Fruit fly (Drosophila melanogaster) whole organism, embryonic: ENCODE results near the gene eIF2alpha.

Experiments
- Abd-B ChIP-seq: fragments of 200-800 bp; sonication (Bioruptor generic); optimal IDR thresholded peaks from 2 replicates; lab custom pipeline; 2018; ENCODE audit warnings: missing biosample characterization, mild to moderate bottlenecking, missing genetic modification characterization, moderate library complexity
- CG10321 ChIP-seq: fragments of 200-800 bp; sonication (Bioruptor generic); IDR thresholded peaks from 2 replicates; pipeline ENCODE4 v1.3.6; 2022; ENCODE audit warnings: missing biosample characterization, missing genetic modification characterization
- CG12071 ChIP-seq: fragments of 200-800 bp; sonication (Bioruptor generic); optimal IDR thresholded peaks from 3 replicates; lab custom pipeline; 2018; ENCODE audit warnings: missing biosample characterization, mild to moderate bottlenecking, missing genetic modification characterization
- CG1602 ChIP-seq: fragments of 200-800 bp; sonication (Bioruptor generic); optimal IDR thresholded peaks from 3 replicates; lab custom pipeline; 2016; ENCODE audit warnings: missing biosample characterization, missing genetic modification characterization
- CG2116 ChIP-seq: fragments of 200-800 bp; sonication (Bioruptor generic); optimal IDR thresholded peaks from 3 replicates; lab custom pipeline; 2018; ENCODE audit warnings: missing biosample characterization, mild to moderate bottlenecking, missing genetic modification characterization
- CG2678 ChIP-seq: fragments of 200-800 bp; sonication (Bioruptor generic); optimal IDR thresholded peaks from 3 replicates; lab custom pipeline; 2019; ENCODE audit warnings: missing biosample characterization, mild to moderate bottlenecking, missing genetic modification characterization, moderate library complexity
- CG4404 ChIP-seq: fragments of 200-800 bp; sonication (Bioruptor generic); IDR thresholded peaks from 2 replicates; pipeline ENCODE4 v1.3.6; 2022; ENCODE audit warnings: missing biosample characterization, missing genetic modification characterization
- CG6689 ChIP-seq: fragments of 200-800 bp; sonication (Bioruptor generic); IDR thresholded peaks from 2 replicates; pipeline ENCODE4 v1.3.6; 2022; ENCODE audit warnings: missing biosample characterization, missing genetic modification characterization
- CG6765 ChIP-seq: fragments of 200-800 bp; sonication (Bioruptor generic); optimal IDR thresholded peaks from 3 replicates; lab custom pipeline; 2017; ENCODE audit warnings: missing biosample characterization, mild to moderate bottlenecking, missing genetic modification characterization
- CG6791 ChIP-seq: fragments of 200-800 bp; sonication (Bioruptor generic); IDR thresholded peaks from 3 replicates; pipeline ENCODE4 v1.3.6; 2022; ENCODE audit warnings: missing biosample characterization, missing genetic modification characterization; ENCODE audit not compliant: partially characterized antibody
- CG7839 ChIP-seq: fragments of 200-800 bp; sonication (Bioruptor generic); optimal IDR thresholded peaks from 3 replicates; lab custom pipeline; 2018; ENCODE audit warnings: missing biosample characterization, mild to moderate bottlenecking, missing genetic modification characterization, moderate library complexity
- CG8478 ChIP-seq: fragments of >200 bp; optimal IDR thresholded peaks from 2 replicates; lab custom pipeline; 2018
- CG9932 ChIP-seq: fragments of 200-800 bp; sonication (Bioruptor generic); IDR thresholded peaks from 2 replicates; pipeline ENCODE4 v1.3.6; 2022; ENCODE audit warnings: missing biosample characterization, missing genetic modification characterization
- CTCF ChIP-seq: fragments of 200-800 bp; sonication (Bioruptor generic); optimal IDR thresholded peaks from 2 replicates; lab custom pipeline; 2017; ENCODE audit warnings: missing biosample characterization, mild to moderate bottlenecking, missing genetic modification characterization, moderate library complexity
- Dek ChIP-seq: fragments of 200-800 bp; sonication (Bioruptor generic); optimal IDR thresholded peaks from 3 replicates; lab custom pipeline; 2019; ENCODE audit warnings: missing biosample characterization, mild to moderate bottlenecking, missing genetic modification characterization, moderate library complexity
- E2f1 ChIP-seq: fragments of 200-800 bp; sonication (Bioruptor generic); IDR thresholded peaks from 2 replicates; pipeline ENCODE4 v1.3.6; 2022; ENCODE audit warnings: missing biosample characterization, missing genetic modification characterization
- Gsc ChIP-seq: fragments of 200-800 bp; sonication (Bioruptor generic); IDR thresholded peaks from 2 replicates; pipeline ENCODE4 v1.3.6; 2022; ENCODE audit warnings: missing biosample characterization, missing genetic modification characterization
- HLH54F ChIP-seq: fragments of 200-800 bp; sonication (Bioruptor generic); optimal IDR thresholded peaks from 3 replicates; lab custom pipeline; 2016; ENCODE audit warnings: missing biosample characterization, missing genetic modification characterization
- Hmr ChIP-seq: fragments of 200-800 bp; sonication (Bioruptor generic); optimal IDR thresholded peaks from 3 replicates; lab custom pipeline; 2017; ENCODE audit warnings: mild to moderate bottlenecking, missing biosample characterization, missing genetic modification reagents, missing genetic modification characterization
- Hr39 ChIP-seq: fragments of >200 bp; optimal IDR thresholded peaks from 2 replicates; lab custom pipeline; 2017
- Lhr ChIP-seq: fragments of 200-800 bp; sonication (Bioruptor generic); optimal IDR thresholded peaks from 3 replicates; lab custom pipeline; 2017; ENCODE audit warnings: mild to moderate bottlenecking, missing biosample characterization, missing genetic modification reagents, missing genetic modification characterization
- Med ChIP-seq: fragments of 200-800 bp; sonication (Bioruptor generic); peaks from one replicate; lab custom pipeline; 2016; ENCODE audit warnings: missing biosample characterization, missing genetic modification characterization, mild to moderate bottlenecking, inconsistent platforms, moderate library complexity
- Meics ChIP-seq: fragments of 200-800 bp; sonication (Bioruptor generic); optimal IDR thresholded peaks from 2 replicates; lab custom pipeline; 2017; ENCODE audit warnings: missing biosample characterization, mild to moderate bottlenecking, missing genetic modification characterization
- Mes4 ChIP-seq: fragments of 200-800 bp; sonication (Bioruptor generic); optimal IDR thresholded peaks from 2 replicates; lab custom pipeline; 2016; ENCODE audit warnings: missing biosample characterization, missing genetic modification characterization
- Nf-YB ChIP-seq: fragments of 200-800 bp; sonication (Bioruptor generic); optimal IDR thresholded peaks from 3 replicates; lab custom pipeline; 2019; ENCODE audit warnings: missing biosample characterization, mild to moderate bottlenecking, missing genetic modification characterization, moderate library complexity
- Nf-YC ChIP-seq: fragments of 200-800 bp; optimal IDR thresholded peaks from 3 replicates; lab custom pipeline; 2019; ENCODE audit warnings: missing biosample characterization, mild to moderate bottlenecking, missing genetic modification characterization, moderate library complexity
- Sox100B ChIP-seq: fragments of 200-800 bp; sonication (Bioruptor generic); optimal IDR thresholded peaks from 3 replicates; lab custom pipeline; 2018; ENCODE audit warnings: missing biosample characterization, mild to moderate bottlenecking, missing genetic modification characterization
- Tbp ChIP-seq: fragments of >200 bp; optimal IDR thresholded peaks from 2 replicates; lab custom pipeline; 2018; ENCODE audit warnings: missing biosample characterization, missing genetic modification characterization
- Trl ChIP-seq, 3 experiments: fragments of >200 bp in 2 of 3; fragments of 200-800 bp in 1 of 3; sonication (Bioruptor generic) in 1 of 3; optimal IDR thresholded peaks; 2 replicates in 1 of 3; 3 replicates in 2 of 3; lab custom pipeline; 2016 to 2017; ENCODE audit warnings: missing biosample characterization in 1 of 3, missing genetic modification characterization in 1 of 3
- bab2 ChIP-seq: fragments of 200-800 bp; sonication (Bioruptor generic); optimal IDR thresholded peaks from 2 replicates; lab custom pipeline; 2016; ENCODE audit warnings: missing biosample characterization, missing genetic modification characterization
- chinmo ChIP-seq: fragments of 200-800 bp; sonication (Bioruptor generic); IDR thresholded peaks from 4 replicates; pipeline ENCODE4 v1.3.6; 2022; ENCODE audit warnings: missing biosample characterization, missing genetic modification characterization; ENCODE audit not compliant: partially characterized antibody
- crol ChIP-seq: fragments of 200-800 bp; sonication (Bioruptor generic); IDR thresholded peaks from 2 replicates; pipeline ENCODE4 v1.3.6; 2022; ENCODE audit warnings: missing biosample characterization, missing genetic modification characterization
- esg ChIP-seq: fragments of 200-800 bp; sonication (Bioruptor generic); conservative IDR thresholded peaks from 2 replicates; pipeline ENCODE4 v1.3.6; 2022; ENCODE audit warnings: missing biosample characterization, missing genetic modification characterization
- ewg ChIP-seq: fragments of 200-800 bp; sonication (Bioruptor generic); optimal IDR thresholded peaks from 3 replicates; lab custom pipeline; 2017; ENCODE audit warnings: mild to moderate bottlenecking, missing biosample characterization, missing genetic modification reagents, missing genetic modification characterization
- exex ChIP-seq: fragments of 200-800 bp; sonication (Bioruptor generic); optimal IDR thresholded peaks from 4 replicates; lab custom pipeline; 2018; ENCODE audit warnings: missing biosample characterization, mild to moderate bottlenecking, missing genetic modification characterization, moderate library complexity
- hb ChIP-seq: fragments of 200-800 bp; sonication (Bioruptor generic); IDR thresholded peaks from 3 replicates; pipeline ENCODE4 v1.3.6; 2022; ENCODE audit warnings: missing biosample characterization, missing genetic modification characterization; ENCODE audit not compliant: partially characterized antibody
- hbn ChIP-seq: fragments of 200-800 bp; sonication (Bioruptor generic); IDR thresholded peaks from 2 replicates; pipeline ENCODE4 v1.3.6; 2022; ENCODE audit warnings: missing biosample characterization, missing genetic modification characterization; ENCODE audit not compliant: partially characterized antibody
- kah ChIP-seq: fragments of 200-800 bp; sonication (Bioruptor generic); optimal IDR thresholded peaks from 2 replicates; lab custom pipeline; 2018; ENCODE audit warnings: missing biosample characterization, mild to moderate bottlenecking, missing genetic modification characterization
- lbe ChIP-seq: fragments of 200-800 bp; sonication (Bioruptor generic); optimal IDR thresholded peaks from 2 replicates; lab custom pipeline; 2016; ENCODE audit warnings: missing biosample characterization, mild to moderate bottlenecking, missing genetic modification characterization
- maf-S ChIP-seq: fragments of 200-800 bp; sonication (Bioruptor generic); optimal IDR thresholded peaks from 2 replicates; lab custom pipeline; 2016; ENCODE audit warnings: missing biosample characterization, missing genetic modification characterization
- nom ChIP-seq: fragments of 200-800 bp; sonication (Bioruptor generic); optimal IDR thresholded peaks from 2 replicates; lab custom pipeline; 2017; ENCODE audit warnings: missing biosample characterization, missing genetic modification characterization, mild to moderate bottlenecking, moderate library complexity, missing genetic modification reagents
- ranshi ChIP-seq: fragments of 200-800 bp; sonication (Bioruptor generic); IDR thresholded peaks from 2 replicates; pipeline ENCODE4 v1.3.6; 2022; ENCODE audit warnings: missing biosample characterization, missing genetic modification characterization
- slou ChIP-seq: fragments of 200-800 bp; sonication (Bioruptor generic); optimal IDR thresholded peaks from 3 replicates; lab custom pipeline; 2016; ENCODE audit warnings: missing biosample characterization, missing genetic modification characterization
- vnd ChIP-seq: fragments of 200-800 bp; sonication (Bioruptor generic); IDR thresholded peaks from 3 replicates; pipeline ENCODE4 v1.3.6; 2022; ENCODE audit warnings: missing biosample characterization, missing genetic modification characterization; ENCODE audit not compliant: partially characterized antibody
- wek ChIP-seq: fragments of 200-800 bp; sonication (Bioruptor generic); optimal IDR thresholded peaks from 3 replicates; lab custom pipeline; 2018; ENCODE audit warnings: missing biosample characterization, mild to moderate bottlenecking, missing genetic modification characterization, moderate library complexity
- zf30C ChIP-seq: fragments of 200-800 bp; sonication (Bioruptor generic); optimal IDR thresholded peaks from 3 replicates; lab custom pipeline; 2018; ENCODE audit warnings: missing biosample characterization, mild to moderate bottlenecking, missing genetic modification characterization

Gene eIF2alpha

DNA sequence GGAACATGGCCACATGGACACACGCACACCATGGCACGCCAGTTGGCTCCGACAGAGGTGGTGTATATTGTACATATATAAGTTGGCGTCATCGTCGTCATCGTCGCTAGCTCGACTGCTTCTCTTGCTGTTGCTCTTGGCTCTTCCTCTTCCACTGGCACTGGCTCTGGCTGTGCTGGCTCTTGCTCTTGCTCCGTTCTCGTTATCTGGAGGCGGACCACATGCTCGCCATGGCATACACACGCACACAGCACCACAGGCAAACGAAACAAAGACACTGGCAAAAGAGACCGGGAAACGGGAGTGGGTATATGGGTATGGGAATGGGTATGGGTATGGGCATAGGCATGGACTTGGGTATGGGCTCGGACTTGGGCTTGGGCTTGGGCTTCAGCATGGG is 21.6 kb downstream of the eIF2alpha start (continued):
- TF ChIP-seq chinmo (GFP tag; lab: Robert Waterston, UW): 0 out of 4 replicates have a peak, but pooled peaks have one; percentile 47
- no peak for TF ChIP-seq Nf-YC (tag; lab: Kevin White, UChicago)
- no peak for TF ChIP-seq hbn (GFP tag; lab: Robert Waterston, UW)
- no peak for TF ChIP-seq CTCF (GFP tag; lab: Kevin White, UChicago)
- no peak for TF ChIP-seq Tbp (GFP tag; lab: Kevin White, UChicago)
- TF ChIP-seq CG4404 (GFP tag; lab: Robert Waterston, UW): no peak
- TF ChIP-seq exex (tag; lab: Kevin White, UChicago): no peak
- no peak for TF ChIP-seq bab2 (GFP tag; lab: Kevin White, UChicago)
- no peak for TF ChIP-seq Hr39
- no peak for TF ChIP-seq crol (GFP tag; lab: Robert Waterston, UW)
- TF ChIP-seq ewg (GFP tag; lab: Kevin White, UChicago): no peak
- no peak for TF ChIP-seq esg (GFP tag; lab: Robert Waterston, UW)
- TF ChIP-seq E2f1 (GFP tag; lab: Robert Waterston, UW): no peak
- TF ChIP-seq CG1602: no peak
- TF ChIP-seq slou: no peak
- no peak for TF ChIP-seq CG6689 (GFP tag; lab: Robert Waterston, UW)
- TF ChIP-seq CG12071: no peak
- no peak for TF ChIP-seq maf-S
- TF ChIP-seq Dek (tag; lab: Kevin White, UChicago): no peak
- TF ChIP-seq Nf-YB (GFP tag; lab: Kevin White, UChicago): no peak
- no peak for TF ChIP-seq Abd-B (GFP tag; lab: Kevin White, UChicago)
- peak; percentile 61 for TF ChIP-seq Med
- TF ChIP-seq Mes4: no peak
- TF ChIP-seq Lhr (GFP tag; lab: Kevin White, UChicago): no peak
- no peak for TF ChIP-seq Meics (GFP tag; lab: Kevin White, UChicago)
- no peak for TF ChIP-seq kah
- no peak for TF ChIP-seq CG7839 (tag; lab: Kevin White, UChicago)
- no peak for TF ChIP-seq CG2678
- no peak for TF ChIP-seq CG6765
- no peak for TF ChIP-seq wek (GFP tag; lab: Kevin White, UChicago)
- TF ChIP-seq CG6791 (GFP tag; lab: Robert Waterston, UW): no peak
- no peak for TF ChIP-seq vnd (GFP tag; lab: Robert Waterston, UW)
- TF ChIP-seq hb (GFP tag; lab: Robert Waterston, UW): no peak
- TF ChIP-seq nom: peak; percentile 2
- peak; percentile 38 for TF ChIP-seq lbe (GFP tag; lab: Kevin White, UChicago)
- TF ChIP-seq ranshi (GFP tag; lab: Robert Waterston, UW): no peak
- no peak for TF ChIP-seq Hmr (GFP tag; lab: Kevin White, UChicago)
- peak; percentile 18 for TF ChIP-seq CG8478 (lab: Kevin White, UChicago)
- no peak for TF ChIP-seq HLH54F (GFP tag; lab: Kevin White, UChicago)
- TF ChIP-seq zf30C (GFP tag; lab: Kevin White, UChicago): no peak
- no peak for TF ChIP-seq CG9932 (GFP tag; lab: Robert Waterston, UW)
- no peak for TF ChIP-seq Sox100B (GFP tag; lab: Kevin White, UChicago)
- no peak for TF ChIP-seq CG10321
- TF ChIP-seq Trl (optimal IDR thresholded peaks at IDR 0.05; lab: Kevin White, UChicago): peak in 1 of 2 experiments; percentile 52
- no peak for TF ChIP-seq Trl (GFP tag; optimal IDR thresholded peaks at IDR 0.05; lab: Kevin White, UChicago)
- no peak for TF ChIP-seq CG2116 (GFP tag; lab: Kevin White, UChicago)
- no peak for TF ChIP-seq Gsc
